Worm (Caenorhabditis elegans) whole organism, early embryonic: ENCODE results near the gene C15H9.9.

ENCODE experiments used
- B0310.2 ChIP-seq: sonication (generic microtip); optimal IDR thresholded peaks from 2 replicates; lab custom pipeline; 2016; ENCODE audit warnings: mild to moderate bottlenecking, missing genetic modification characterization, missing compliant biosample characterization
- F13C5.2 ChIP-seq: sonication (generic microtip); optimal IDR thresholded peaks from 2 replicates; lab custom pipeline; 2017; ENCODE audit warnings: mild to moderate bottlenecking, missing genetic modification characterization, inconsistent platforms, missing compliant biosample characterization
- aly-1 ChIP-seq: sonication (generic microtip); optimal IDR thresholded peaks from 2 replicates; lab custom pipeline; 2016; ENCODE audit warnings: missing genetic modification characterization, missing compliant biosample characterization
- ama-1 ChIP-seq: fragments of 150-350 bp; optimal IDR thresholded peaks from 2 replicates; lab custom pipeline; 2014
- ceh-13 ChIP-seq: fragments of 200-800 bp; sonication (Bioruptor generic); optimal IDR thresholded peaks from 2 replicates; lab custom pipeline; 2018; ENCODE audit warnings: mild to moderate bottlenecking, missing genetic modification characterization, missing compliant biosample characterization
- ceh-36 ChIP-seq: sonication (generic microtip); optimal IDR thresholded peaks from 2 replicates; lab custom pipeline; 2016; ENCODE audit warnings: missing genetic modification characterization, inconsistent platforms, missing compliant biosample characterization
- ets-7 ChIP-seq: sonication (generic microtip); optimal IDR thresholded peaks from 2 replicates; lab custom pipeline; 2016; ENCODE audit warnings: missing genotype, missing genetic modification characterization, missing compliant biosample characterization
- flt-1 ChIP-seq: fragments of 200-800 bp; sonication (Bioruptor generic); IDR thresholded peaks from 2 replicates; pipeline ENCODE4 v1.3.6; 2022; ENCODE audit warnings: missing genetic modification characterization, missing compliant biosample characterization
- hmbx-1 ChIP-seq: sonication (generic microtip); optimal IDR thresholded peaks from 2 replicates; lab custom pipeline; 2016; ENCODE audit warnings: mild to moderate bottlenecking, missing genetic modification characterization, missing compliant biosample characterization
- hmg-4 ChIP-seq: fragments of 200-800 bp; sonication (Bioruptor generic); optimal IDR thresholded peaks from 2 replicates; lab custom pipeline; 2018; ENCODE audit warnings: mild to moderate bottlenecking, missing genetic modification characterization, missing compliant biosample characterization
- hnd-1 ChIP-seq: sonication (generic microtip); optimal IDR thresholded peaks from 2 replicates; lab custom pipeline; 2016; ENCODE audit warnings: missing genetic modification characterization, missing compliant biosample characterization
- pes-1 ChIP-seq: fragments of 200-800 bp; sonication (Bioruptor generic); IDR thresholded peaks from 2 replicates; pipeline ENCODE4 v1.3.6; 2022; ENCODE audit warnings: missing genetic modification reagents, missing genetic modification characterization, missing compliant biosample characterization
- scrt-1 ChIP-seq: fragments of 200-800 bp; sonication (Bioruptor generic); IDR thresholded peaks from 2 replicates; pipeline ENCODE4 v1.3.6; 2022; ENCODE audit warnings: missing genetic modification characterization, missing compliant biosample characterization
- sea-1 ChIP-seq: fragments of 200-800 bp; sonication (Bioruptor generic); conservative IDR thresholded peaks from 2 replicates; pipeline ENCODE4 v1.3.6; 2022; ENCODE audit warnings: missing genetic modification characterization, missing compliant biosample characterization
- tbx-11 ChIP-seq: fragments of 200-800 bp; sonication (Bioruptor generic); IDR thresholded peaks from 2 replicates; pipeline ENCODE4 v1.3.6; 2022; ENCODE audit warnings: missing genetic modification characterization, missing compliant biosample characterization
- tbx-37 ChIP-seq: fragments of 200-800 bp; sonication (Bioruptor generic); conservative IDR thresholded peaks from 2 replicates; pipeline ENCODE4 v1.3.6; 2022; ENCODE audit warnings: missing genetic modification reagents, missing genetic modification characterization, missing compliant biosample characterization
- tra-4 ChIP-seq: sonication (generic microtip); optimal IDR thresholded peaks from 2 replicates; lab custom pipeline; 2017; ENCODE audit warnings: missing genetic modification characterization, missing compliant biosample characterization

The C15H9.9 gene

ce11 chrX:6129277-6129676 lies 1.2 kb upstream of the C15H9.9 start:
- TF ChIP-seq ets-7 (tag; lab: Kevin White, UChicago) (no peak), tra-4 (tag; lab: Kevin White, UChicago) (no peak), hmg-4 (GFP tag; lab: Kevin White, UChicago) (no peak), B0310.2 (tag; lab: Kevin White, UChicago) (no peak), hnd-1 (tag; lab: Kevin White, UChicago) (no peak), flt-1 (GFP tag; lab: Robert Waterston, UW) (no peak), ama-1 (lab: Kevin White, UChicago) (no peak), aly-1 (no peak), F13C5.2 (no peak), ceh-13 (no peak), ceh-36 (no peak), tbx-37 (no peak), sea-1 (GFP tag; lab: Robert Waterston, UW) (no peak), scrt-1 (GFP tag; lab: Robert Waterston, UW) (no peak), pes-1 (no peak)

ce11 chrX:6128773-6129172 lies 698 bp upstream of the C15H9.9 start:
- no peak for TF ChIP-seq pes-1
- TF ChIP-seq hmbx-1 (tag; lab: Kevin White, UChicago) = no peak
- TF ChIP-seq tbx-11 (GFP tag; lab: Robert Waterston, UW) = no peak
- no peak for TF ChIP-seq aly-1
- no peak for TF ChIP-seq ceh-13
- no peak for TF ChIP-seq scrt-1 (GFP tag; lab: Robert Waterston, UW)
- no peak for TF ChIP-seq hmg-4 (GFP tag; lab: Kevin White, UChicago)
- TF ChIP-seq F13C5.2 = no peak
- no peak for TF ChIP-seq ama-1 (lab: Kevin White, UChicago)
- no peak for TF ChIP-seq tbx-37
- TF ChIP-seq ets-7 (tag; lab: Kevin White, UChicago) = no peak
- no peak for TF ChIP-seq flt-1 (GFP tag; lab: Robert Waterston, UW)
- TF ChIP-seq hnd-1 (tag; lab: Kevin White, UChicago) = no peak
- TF ChIP-seq B0310.2 (tag; lab: Kevin White, UChicago) = no peak
- TF ChIP-seq sea-1 (GFP tag; lab: Robert Waterston, UW) = no peak

- TF ChIP-seq ama-1 (lab: Kevin White, UChicago) (no peak), tra-4 (tag; lab: Kevin White, UChicago) (no peak), tbx-11 (GFP tag; lab: Robert Waterston, UW) (no peak), hnd-1 (tag; lab: Kevin White, UChicago) (no peak), sea-1 (GFP tag; lab: Robert Waterston, UW) (no peak), flt-1 (GFP tag; lab: Robert Waterston, UW) (no peak), B0310.2 (tag; lab: Kevin White, UChicago) (no peak), ets-7 (tag; lab: Kevin White, UChicago) (no peak), scrt-1 (GFP tag; lab: Robert Waterston, UW) (no peak), hmg-4 (GFP tag; lab: Kevin White, UChicago) (no peak), hmbx-1 (tag; lab: Kevin White, UChicago) (no peak), ceh-13 (no peak), tbx-37 (no peak), F13C5.2 (no peak), aly-1 (no peak), pes-1 (no peak), ceh-36 (no peak)
Observed at ce11 chrX:6122026-6122425, 6.0 kb downstream of the C15H9.9 start, which contains the start of gene nnt-1. TSS of gene nnt-1 (plus strand) at chrX:6122311.

- TF ChIP-seq ama-1 (lab: Kevin White, UChicago) (no peak), scrt-1 (GFP tag; lab: Robert Waterston, UW) (no peak), ceh-13 (no peak), tbx-11 (GFP tag; lab: Robert Waterston, UW) (no peak), hnd-1 (tag; lab: Kevin White, UChicago) (no peak), ceh-36 (no peak), B0310.2 (tag; lab: Kevin White, UChicago) (no peak), F13C5.2 (no peak), pes-1 (no peak), tra-4 (tag; lab: Kevin White, UChicago) (no peak), hmbx-1 (tag; lab: Kevin White, UChicago) (no peak), flt-1 (GFP tag; lab: Robert Waterston, UW) (no peak), hmg-4 (GFP tag; lab: Kevin White, UChicago) (no peak), aly-1 (no peak), tbx-37 (no peak), sea-1 (GFP tag; lab: Robert Waterston, UW) (no peak), ets-7 (tag; lab: Kevin White, UChicago) (no peak)
Observed at ce11 chrX:6121279-6121678, 6.8 kb downstream of the C15H9.9 start.

ce11 chrX:6118086-6118825 lies 9.8 kb downstream of the C15H9.9 start, which contains the start of gene C15H9.2:
TSS of gene C15H9.2 (plus strand) at chrX:6118526.
- TF ChIP-seq tbx-37 = no peak

ce11 chrX:6115502-6115901 lies 12.6 kb downstream of the C15H9.9 start, which contains the start of gene C15H9.3:
TSS of gene C15H9.3 (plus strand) at chrX:6115802.
- TF ChIP-seq tbx-37 (no peak), hnd-1 (tag; lab: Kevin White, UChicago) (no peak), scrt-1 (GFP tag; lab: Robert Waterston, UW) (no peak)

ce11 chrX:6112817-6113216 lies 15.3 kb downstream of the C15H9.9 start, which contains the start of gene prx-3:
TSS of gene prx-3 (minus strand) at chrX:6112917.
- TF ChIP-seq tbx-37 (no peak), pes-1 (no peak), ceh-13 (no peak)

ce11 chrX:6109288-6109770 lies 18.7 kb downstream of the C15H9.9 start, which contains the start of gene kynu-1:
TSS of gene kynu-1 (minus strand) at chrX:6109338.
- TF ChIP-seq tra-4 (tag; lab: Kevin White, UChicago) = no peak
